Worm (Caenorhabditis elegans) whole organism, L1 larva: ENCODE results near the gene ccdc-55.

Experiments
- C04F5.9 ChIP-seq: sonication (generic microtip); optimal IDR thresholded peaks from 2 replicates; lab custom pipeline; 2016; ENCODE audit warnings: missing genetic modification characterization, missing compliant biosample characterization
- egl-27 ChIP-seq, 2 experiments: fragments of 150-350 bp in 1 of 2; sonication (generic microtip); optimal IDR thresholded peaks; 3 replicates each; lab custom pipeline; 2017 to 2018; ENCODE audit warnings: missing biosample characterization in 2 of 2, missing genetic modification characterization in 2 of 2, missing genetic modification reagents in 2 of 2
- swsn-7 ChIP-seq: sonication (generic microtip); optimal IDR thresholded peaks from 2 replicates; lab custom pipeline; 2016; ENCODE audit warnings: missing genetic modification characterization, missing compliant biosample characterization
- unc-62 ChIP-seq: fragments of 150-350 bp; optimal IDR thresholded peaks from 2 replicates; lab custom pipeline; 2014; ENCODE audit warnings: missing biosample characterization, missing genetic modification reagents, missing genetic modification characterization
- zag-1 ChIP-seq: fragments of 150-350 bp; optimal IDR thresholded peaks from 2 replicates; lab custom pipeline; 2014; ENCODE audit warnings: missing biosample characterization, missing genetic modification characterization

ce11 chrIII:4143170-4143569, 25.4 kb downstream of the ccdc-55 start:
- TF ChIP-seq C04F5.9 (tag; lab: Kevin White, UChicago) (no peak), egl-27 (tag; optimal IDR thresholded peaks at IDR 0.05; lab: Kevin White, UChicago) (no peak), swsn-7 (no peak), zag-1 (tag; lab: Kevin White, UChicago) (no peak), unc-62 (GFP tag; lab: Kevin White, UChicago) (no peak)
